Worm (Caenorhabditis elegans): Measurements from ENCODE around the gene gst-26.

Gene gst-26

DNA sequence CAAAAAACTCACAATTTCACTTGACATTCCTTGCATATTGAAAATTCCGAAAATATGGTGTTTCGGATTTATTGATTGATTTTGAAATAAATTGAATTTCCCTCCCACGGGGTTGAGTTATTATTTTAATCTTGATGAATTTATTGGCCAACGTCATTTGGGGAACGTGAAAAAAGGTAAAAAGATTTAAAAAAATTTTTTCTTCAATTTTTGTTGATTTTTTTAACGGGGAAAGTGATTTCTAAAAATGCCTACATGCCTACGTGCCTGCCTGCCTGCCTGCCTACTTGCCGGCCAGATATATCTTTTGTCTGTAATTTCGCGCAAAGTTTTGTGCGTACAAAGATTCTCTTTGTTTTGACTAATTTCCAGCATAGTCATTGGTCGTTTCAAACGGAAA is 30.0 kb downstream of the gst-26 start, which contains the start of gene Y53F4B.24:
TSS of gene Y53F4B.24 (minus strand) at position 101 of the 400 bp plus-strand sequence.
- TF ChIP-seq T23F11.4 (GFP tag; optimal IDR thresholded peaks at IDR 0.05) (no peak), sox-2 (GFP tag; IDR thresholded peaks at IDR 0.05) (no peak), nfya-1 (tag; optimal IDR thresholded peaks at IDR 0.05) (no peak), ceh-14 (tag; optimal IDR thresholded peaks at IDR 0.05) (no peak), tbx-7 (tag; optimal IDR thresholded peaks at IDR 0.05) (no peak), hlh-8 (tag; optimal IDR thresholded peaks at IDR 0.05) (no peak), madf-2 (tag; optimal IDR thresholded peaks at IDR 0.05) (no peak), ceh-30 (tag; optimal IDR thresholded peaks at IDR 0.05) (no peak), hlh-30 (tag; optimal IDR thresholded peaks at IDR 0.05; ENCODE audit: insufficient read depth) (no peak), pha-4 (tag; optimal IDR thresholded peaks at IDR 0.05) (no peak), ama-1 (optimal IDR thresholded peaks at IDR 0.05) (no peak), tbx-2 (tag; optimal IDR thresholded peaks at IDR 0.05) (no peak), ets-4 (tag; optimal IDR thresholded peaks at IDR 0.05) (no peak), fkh-10 (GFP tag; optimal IDR thresholded peaks at IDR 0.05) (no peak), ceh-2 (tag; optimal IDR thresholded peaks at IDR 0.05) (no peak), hlh-15 (tag; optimal IDR thresholded peaks at IDR 0.05) (no peak), fkh-6 (tag; optimal IDR thresholded peaks at IDR 0.05) (no peak), unc-55 (GFP tag; optimal IDR thresholded peaks at IDR 0.05) (no peak)

DNA sequence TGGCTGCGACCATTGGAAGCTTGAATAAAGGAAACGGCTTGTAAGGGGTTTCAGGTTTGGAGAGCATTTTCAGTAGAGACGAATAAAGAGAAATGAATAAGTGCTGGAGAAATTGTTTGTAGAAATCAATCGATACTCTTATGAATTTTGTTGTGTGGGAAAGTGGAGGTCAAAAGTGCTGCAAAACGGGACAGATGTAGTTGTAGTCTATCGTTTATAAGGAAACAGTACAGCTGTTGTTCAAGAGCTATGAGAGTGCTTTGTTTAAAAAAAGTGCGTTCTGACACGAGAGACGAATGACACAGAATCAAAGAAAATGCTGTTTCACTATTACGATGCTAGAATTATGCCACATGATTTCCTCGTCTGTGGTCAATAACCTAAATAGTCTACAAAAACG is 33.8 kb downstream of the gst-26 start, which contains the start of gene Y53F4B.62:
TSS of gene Y53F4B.62 (minus strand) at position 101 of the 400 bp plus-strand sequence.
- no peak for TF ChIP-seq ama-1 (optimal IDR thresholded peaks at IDR 0.05)
- no peak for TF ChIP-seq nhr-232 (tag; optimal IDR thresholded peaks at IDR 0.05)
- no peak for TF ChIP-seq ttx-3 (tag; optimal IDR thresholded peaks at IDR 0.05)
- no peak for TF ChIP-seq ceh-30 (tag; optimal IDR thresholded peaks at IDR 0.05)
- no peak for TF ChIP-seq che-1 (tag; optimal IDR thresholded peaks at IDR 0.05)
- no peak for TF ChIP-seq dmd-4 (tag; optimal IDR thresholded peaks at IDR 0.05; ENCODE audit: borderline replicate concordance)
- no peak for TF ChIP-seq ets-4 (tag; optimal IDR thresholded peaks at IDR 0.05)
- TF ChIP-seq lin-11 (tag; optimal IDR thresholded peaks at IDR 0.05), result no peak

DNA sequence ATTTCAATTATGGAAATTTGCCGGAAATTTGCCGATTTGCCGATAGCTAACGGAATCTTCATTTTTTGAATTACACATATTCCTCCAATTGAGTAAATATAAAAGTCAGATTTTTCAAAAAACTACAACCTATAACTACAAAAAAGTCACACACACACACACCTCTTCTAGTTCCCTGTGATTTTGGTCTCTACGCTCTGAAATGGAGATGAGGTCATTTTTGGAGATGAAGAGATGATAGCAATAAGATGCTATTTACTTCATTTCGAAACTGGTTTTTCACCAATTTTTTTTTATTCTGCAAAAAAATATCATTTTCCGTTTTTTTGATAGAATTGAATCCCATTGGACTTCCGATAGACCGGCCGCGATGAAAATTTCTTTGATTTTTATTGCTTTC is 40.2 kb downstream of the gst-26 start, which contains the start of gene Y53F4B.23:
TSS of gene Y53F4B.23 (plus strand) at position 312 of the 400 bp plus-strand sequence.
- TF ChIP-seq sdc-2 (tag; optimal IDR thresholded peaks at IDR 0.05) (no peak), pha-4 (tag; optimal IDR thresholded peaks at IDR 0.05) (no peak), ref-2 (tag; optimal IDR thresholded peaks at IDR 0.05) (no peak), hlh-13 (GFP tag; optimal IDR thresholded peaks at IDR 0.05) (no peak), madf-2 (tag; optimal IDR thresholded peaks at IDR 0.05) (no peak), hlh-15 (tag; optimal IDR thresholded peaks at IDR 0.05) (no peak)

DNA sequence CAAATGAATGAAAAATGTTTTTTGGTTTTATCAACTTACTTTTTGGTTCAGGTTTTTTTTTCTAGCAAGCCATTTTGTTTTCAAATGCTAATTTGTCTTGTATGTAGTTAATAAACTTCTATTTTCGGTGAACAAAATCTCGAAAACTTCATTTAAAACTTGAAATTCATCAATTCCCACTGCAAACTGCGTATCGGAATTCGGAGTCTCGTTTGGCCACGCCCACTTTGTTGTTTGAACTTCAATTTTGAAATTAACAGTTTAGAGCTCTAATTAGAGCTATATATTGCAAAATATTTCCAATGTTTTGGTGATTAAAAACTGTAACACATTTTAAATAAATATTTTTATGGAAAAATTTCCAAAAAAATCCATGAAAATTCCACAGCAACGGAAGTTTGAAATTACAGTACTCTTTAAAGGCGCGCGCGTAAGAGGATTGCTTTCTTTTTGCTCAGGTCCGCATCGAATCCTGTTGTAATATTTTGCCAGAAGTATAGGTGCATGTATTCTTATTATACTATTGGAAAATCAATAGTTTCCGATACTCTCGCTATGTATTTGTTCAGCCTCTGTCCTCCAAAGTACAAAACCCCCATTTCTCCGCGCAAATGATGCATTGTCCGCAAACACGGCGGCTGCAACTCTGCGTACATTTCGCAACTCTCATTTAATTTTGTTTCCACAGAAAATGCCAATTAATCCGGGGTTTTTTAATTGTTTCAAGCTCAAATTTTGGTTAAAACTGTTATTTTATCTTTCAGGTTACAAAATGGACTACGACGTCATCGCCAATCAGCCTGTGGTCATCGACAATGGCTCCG is 44.6 kb downstream of the gst-26 start, which contains the start of gene arp-1:
TSS of gene arp-1 (plus strand) at position 765 of the 824 bp plus-strand sequence.
- TF ChIP-seq ets-4 (tag; optimal IDR thresholded peaks at IDR 0.05), result no peak
- TF ChIP-seq tbx-2 (tag; optimal IDR thresholded peaks at IDR 0.05), result no peak
- peak; percentile 20 for TF ChIP-seq elt-2 (tag; optimal IDR thresholded peaks at IDR 0.05)
- TF ChIP-seq hlh-15 (tag; optimal IDR thresholded peaks at IDR 0.05), result no peak
- no peak for TF ChIP-seq ceh-6 (GFP tag; optimal IDR thresholded peaks at IDR 0.05)
- peak; percentile 4 for TF ChIP-seq pha-2 (tag; optimal IDR thresholded peaks at IDR 0.05)
- TF ChIP-seq K02D7.2 (tag; optimal IDR thresholded peaks at IDR 0.05), result peak; percentile 3
- no peak for TF ChIP-seq sox-4 (tag; optimal IDR thresholded peaks at IDR 0.05)
- no peak for TF ChIP-seq C08G9.2 (tag; optimal IDR thresholded peaks at IDR 0.05)
- TF ChIP-seq odd-2 (tag; optimal IDR thresholded peaks at IDR 0.05), result no peak
- peak; percentile 8 for TF ChIP-seq ceh-48 (tag; optimal IDR thresholded peaks at IDR 0.05)
- TF ChIP-seq ceh-31 (tag; optimal IDR thresholded peaks at IDR 0.05), result peak; percentile 45
- TF ChIP-seq ceh-45 (GFP tag; IDR thresholded peaks at IDR 0.05), result no peak
- no peak for TF ChIP-seq sox-2 (GFP tag; IDR thresholded peaks at IDR 0.05)
- TF ChIP-seq ceh-14 (tag; optimal IDR thresholded peaks at IDR 0.05), result peak; percentile 10
- peak; percentile 39 for TF ChIP-seq nfya-1 (tag; optimal IDR thresholded peaks at IDR 0.05)
- TF ChIP-seq hlh-13 (GFP tag; optimal IDR thresholded peaks at IDR 0.05), result no peak
- peak; percentile 3 for TF ChIP-seq ceh-34 (tag; optimal IDR thresholded peaks at IDR 0.05)
- no peak for TF ChIP-seq Y22D7AL.16 (tag; optimal IDR thresholded peaks at IDR 0.05)
- no peak for TF ChIP-seq sdc-2 (tag; optimal IDR thresholded peaks at IDR 0.05)
- no peak for TF ChIP-seq K09A11.1 (tag; optimal IDR thresholded peaks at IDR 0.05; ENCODE audit: insufficient read depth)
- TF ChIP-seq unc-42 (tag; optimal IDR thresholded peaks at IDR 0.05), result peak; percentile 67
- peak; percentile 10 for TF ChIP-seq zip-5 (tag; optimal IDR thresholded peaks at IDR 0.05)
- TF ChIP-seq T23F11.4 (GFP tag; optimal IDR thresholded peaks at IDR 0.05), result no peak
- TF ChIP-seq unc-55 (GFP tag; optimal IDR thresholded peaks at IDR 0.05), result no peak
- no peak for TF ChIP-seq hlh-30 (tag; optimal IDR thresholded peaks at IDR 0.05; ENCODE audit: insufficient read depth)
- TF ChIP-seq ttx-3 (tag; optimal IDR thresholded peaks at IDR 0.05), result no peak
- no peak for TF ChIP-seq ama-1 (optimal IDR thresholded peaks at IDR 0.05)
- no peak for TF ChIP-seq C38D4.7 (GFP tag; optimal IDR thresholded peaks at IDR 0.05)
- TF ChIP-seq dmd-4 (tag; optimal IDR thresholded peaks at IDR 0.05; ENCODE audit: borderline replicate concordance), result no peak
